Worm (Caenorhabditis elegans) whole organism, young adult: ENCODE results near the gene ndub-8.
A peak's percentile ranks its signal among the peaks of the same experiment; 100 is the strongest.

Experiments used
- C06A6.2 ChIP-seq: fragments of 200-800 bp; sonication (Bioruptor generic); conservative IDR thresholded peaks from 2 replicates; pipeline ENCODE4 v1.3.6; 2022; ENCODE audit warnings: missing genetic modification characterization, missing compliant biosample characterization
- C17E4.6 ChIP-seq: fragments of 200-800 bp; sonication (Bioruptor generic); IDR thresholded peaks from 2 replicates; pipeline ENCODE4 v1.3.6; 2022; ENCODE audit warnings: missing genetic modification reagents, missing genetic modification characterization, missing compliant biosample characterization
- F23B12.7 ChIP-seq: sonication (generic microtip); optimal IDR thresholded peaks from 2 replicates; lab custom pipeline; 2017; ENCODE audit warnings: missing genetic modification characterization, mild to moderate bottlenecking, missing compliant biosample characterization, antibody characterized with exemption, moderate library complexity; ENCODE audit not compliant: insufficient read depth
- F33H1.4 ChIP-seq: fragments of 200-800 bp; sonication (Bioruptor generic); IDR thresholded peaks from 2 replicates; pipeline ENCODE4 v1.3.6; 2022; ENCODE audit warnings: missing genetic modification reagents, missing genetic modification characterization, missing compliant biosample characterization
- T07F8.4 ChIP-seq: sonication (generic microtip); optimal IDR thresholded peaks from 2 replicates; lab custom pipeline; 2016; ENCODE audit warnings: mild to moderate bottlenecking, missing genetic modification characterization, moderate library complexity, missing compliant biosample characterization
- Y53F4B.3 ChIP-seq: fragments of 200-800 bp; sonication (Bioruptor generic); IDR thresholded peaks from 2 replicates; pipeline ENCODE4 v1.3.6; 2022; ENCODE audit warnings: missing genetic modification reagents, missing genetic modification characterization, missing compliant biosample characterization
- akir-1 ChIP-seq: fragments of 200-800 bp; sonication (Bioruptor generic); optimal IDR thresholded peaks from 2 replicates; lab custom pipeline; 2018; ENCODE audit warnings: mild to moderate bottlenecking, missing genetic modification characterization, moderate library complexity, missing compliant biosample characterization
- aptf-3 ChIP-seq: fragments of 200-800 bp; sonication (Bioruptor generic); IDR thresholded peaks from 2 replicates; pipeline ENCODE4 v1.3.6; 2022; ENCODE audit warnings: missing genetic modification characterization, missing compliant biosample characterization
- attf-5 ChIP-seq: fragments of 200-800 bp; sonication (Bioruptor generic); optimal IDR thresholded peaks from 2 replicates; lab custom pipeline; 2018; ENCODE audit warnings: mild to moderate bottlenecking, missing genetic modification characterization, missing compliant biosample characterization
- ceh-40 ChIP-seq: fragments of 200-800 bp; sonication (Bioruptor generic); IDR thresholded peaks from 2 replicates; pipeline ENCODE4 v1.3.6; 2022; ENCODE audit warnings: missing genetic modification characterization, missing compliant biosample characterization
- ceh-91 ChIP-seq: fragments of 200-800 bp; sonication (Bioruptor generic); IDR thresholded peaks from 2 replicates; pipeline ENCODE4 v1.3.6; 2022; ENCODE audit warnings: missing genetic modification reagents, missing genetic modification characterization, missing compliant biosample characterization
- die-1 ChIP-seq: sonication (generic microtip); optimal IDR thresholded peaks from 2 replicates; lab custom pipeline; 2016; ENCODE audit warnings: missing genotype, mild to moderate bottlenecking, missing genetic modification characterization, missing compliant biosample characterization
- dpl-1 ChIP-seq: fragments of 150-350 bp; optimal IDR thresholded peaks from 2 replicates; lab custom pipeline; 2014; ENCODE audit warnings: missing biosample characterization, missing genetic modification reagents, missing genetic modification characterization
- egrh-3 ChIP-seq: fragments of 200-800 bp; sonication (Bioruptor generic); IDR thresholded peaks from 2 replicates; pipeline ENCODE4 v1.3.6; 2022; ENCODE audit warnings: missing genetic modification reagents, missing genetic modification characterization, missing compliant biosample characterization
- gei-17 ChIP-seq: fragments of 200-800 bp; sonication (Bioruptor generic); optimal IDR thresholded peaks from 2 replicates; lab custom pipeline; 2018; ENCODE audit warnings: mild to moderate bottlenecking, missing genetic modification characterization, missing compliant biosample characterization
- him-1 ChIP-seq: sonication (generic microtip); optimal IDR thresholded peaks from 2 replicates; lab custom pipeline; 2016; ENCODE audit warnings: missing genotype, missing genetic modification reagents, missing genetic modification characterization, missing compliant biosample characterization
- hsf-1 ChIP-seq: fragments of 200-800 bp; sonication (Bioruptor generic); IDR thresholded peaks from 2 replicates; pipeline ENCODE4 v1.3.6; 2022; ENCODE audit warnings: missing genetic modification reagents, missing genetic modification characterization, missing compliant biosample characterization
- lag-1 ChIP-seq: fragments of 200-800 bp; sonication (Bioruptor generic); IDR thresholded peaks from 2 replicates; pipeline ENCODE4 v1.3.6; 2022; ENCODE audit warnings: missing genetic modification reagents, missing genetic modification characterization, missing compliant biosample characterization
- lin-26 ChIP-seq: fragments of 200-800 bp; sonication (Bioruptor generic); IDR thresholded peaks from 2 replicates; pipeline ENCODE4 v1.3.6; 2022; ENCODE audit warnings: missing genetic modification reagents, missing genetic modification characterization, missing compliant biosample characterization
- madf-6 ChIP-seq: fragments of 200-800 bp; sonication (Bioruptor generic); IDR thresholded peaks from 2 replicates; pipeline ENCODE4 v1.3.6; 2022; ENCODE audit warnings: missing genetic modification reagents, missing genetic modification characterization, missing compliant biosample characterization
- madf-8 ChIP-seq: fragments of 200-800 bp; sonication (Bioruptor generic); conservative IDR thresholded peaks from 2 replicates; pipeline ENCODE4 v1.3.6; 2022; ENCODE audit warnings: missing genetic modification reagents, missing genetic modification characterization, missing compliant biosample characterization
- nhr-179 ChIP-seq: sonication (generic microtip); optimal IDR thresholded peaks from 2 replicates; lab custom pipeline; 2016; ENCODE audit warnings: mild to moderate bottlenecking, missing genetic modification characterization, missing compliant biosample characterization
- nhr-80 ChIP-seq: sonication (generic microtip); optimal IDR thresholded peaks from 2 replicates; lab custom pipeline; 2016; ENCODE audit warnings: missing genetic modification characterization, missing compliant biosample characterization
- rpc-1 ChIP-seq, 2 experiments: fragments of 150-350 bp in 1 of 2; sonication (generic microtip) in 1 of 2; optimal IDR thresholded peaks; 2 replicates each; lab custom pipeline; 2014 to 2018; ENCODE audit warnings: missing biosample characterization in 1 of 2, missing genetic modification characterization in 1 of 2, missing genetic modification reagents in 1 of 2, missing genotype in 1 of 2
- snpc-3.4 ChIP-seq: sonication (generic microtip); optimal IDR thresholded peaks from 2 replicates; lab custom pipeline; 2017; ENCODE audit warnings: missing genetic modification characterization, mild to moderate bottlenecking, missing compliant biosample characterization, antibody characterized with exemption, moderate library complexity, missing genotype, missing genetic modification reagents
- somi-1 ChIP-seq: fragments of 200-800 bp; sonication (Bioruptor generic); optimal IDR thresholded peaks from 2 replicates; lab custom pipeline; 2018; ENCODE audit warnings: mild to moderate bottlenecking, missing genetic modification characterization, missing compliant biosample characterization
- sptf-2 ChIP-seq: fragments of 200-800 bp; sonication (Bioruptor generic); optimal IDR thresholded peaks from 2 replicates; lab custom pipeline; 2018; ENCODE audit warnings: mild to moderate bottlenecking, missing genetic modification characterization, missing compliant biosample characterization
- xnd-1 ChIP-seq: sonication (generic microtip); optimal IDR thresholded peaks from 2 replicates; lab custom pipeline; 2016; ENCODE audit warnings: missing genotype, missing genetic modification reagents, missing genetic modification characterization, missing compliant biosample characterization
- zfh-2 ChIP-seq: fragments of 200-800 bp; sonication (Bioruptor generic); conservative IDR thresholded peaks from 2 replicates; pipeline ENCODE4 v1.3.6; 2022; ENCODE audit warnings: missing genetic modification reagents, missing genetic modification characterization, missing compliant biosample characterization
- ztf-28 ChIP-seq: fragments of 200-800 bp; sonication (Bioruptor generic); IDR thresholded peaks from 2 replicates; pipeline ENCODE4 v1.3.6; 2022; ENCODE audit warnings: missing genetic modification reagents, missing genetic modification characterization, missing compliant biosample characterization
- ztf-6 ChIP-seq: fragments of 200-800 bp; sonication (Bioruptor generic); IDR thresholded peaks from 2 replicates; pipeline ENCODE4 v1.3.6; 2022; ENCODE audit warnings: missing genetic modification reagents, missing genetic modification characterization, missing compliant biosample characterization

ndub-8 gene

DNA sequence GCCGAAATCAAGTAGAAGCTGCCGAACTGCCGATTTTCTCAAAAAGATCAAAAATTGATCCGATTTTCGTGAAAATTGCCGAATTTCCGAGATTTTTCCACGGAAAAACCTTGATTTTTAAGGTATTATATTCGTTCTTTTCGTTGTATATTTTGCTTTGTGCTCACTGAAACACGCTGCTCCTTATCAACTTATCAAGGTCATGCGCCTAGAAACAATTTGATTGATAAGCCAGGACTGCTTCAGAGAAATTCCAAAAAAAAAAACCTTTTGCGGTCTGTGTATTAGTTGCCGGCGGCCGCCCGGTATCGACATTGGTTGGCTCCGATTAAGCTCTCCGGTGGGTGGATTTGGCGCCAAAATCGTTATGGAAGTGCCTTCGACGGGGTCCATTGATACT lies 10.2 kb upstream of the ndub-8 start:
- TF ChIP-seq dpl-1 (GFP tag; lab: Kevin White, UChicago) = no peak
- TF ChIP-seq nhr-80 (tag; lab: Kevin White, UChicago) = peak; percentile 64
- TF ChIP-seq hsf-1 = no peak

DNA sequence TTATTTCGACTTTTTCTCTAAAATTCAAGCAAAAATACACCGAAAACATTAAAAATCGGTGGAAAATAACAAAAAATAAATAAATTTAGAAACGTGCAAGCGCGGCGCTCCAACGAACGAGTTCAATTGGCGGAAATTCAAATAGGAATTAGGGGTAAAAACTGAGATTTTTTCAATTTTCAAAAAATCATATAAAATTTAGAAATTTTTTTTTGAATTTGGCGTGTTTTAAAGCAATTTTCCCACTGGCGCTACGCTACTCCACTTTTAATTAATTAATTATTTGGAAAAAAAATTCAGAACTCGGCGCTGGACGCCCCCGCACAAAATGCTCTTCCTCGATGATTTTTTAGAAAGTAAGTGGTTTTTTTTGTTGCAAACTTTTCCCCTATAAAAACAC lies 3.1 kb downstream of the ndub-8 start, which contains the start of gene ing-3:
Gene ing-3 (plus strand): TSS at position 301 of the 400 bp plus-strand sequence.
- TF ChIP-seq snpc-3.4 (tag; lab: Kevin White, UChicago) (no peak), ceh-91 (no peak), lag-1 (no peak), madf-8 (GFP tag; lab: Robert Waterston, UW) (no peak), C17E4.6 (GFP tag; lab: Robert Waterston, UW) (no peak), C06A6.2 (GFP tag; lab: Robert Waterston, UW) (no peak), him-1 (tag; lab: Kevin White, UChicago) (no peak), aptf-3 (GFP tag; lab: Robert Waterston, UW) (no peak), rpc-1 (optimal IDR thresholded peaks at IDR 0.05; lab: Kevin White, UChicago) (no peak), rpc-1 (tag; optimal IDR thresholded peaks at IDR 0.05; lab: Kevin White, UChicago) (no peak), lin-26 (GFP tag; lab: Robert Waterston, UW) (no peak), ztf-6 (GFP tag; lab: Robert Waterston, UW) (no peak)
- TF ChIP-seq, all 124 proteins: peak for 0

DNA sequence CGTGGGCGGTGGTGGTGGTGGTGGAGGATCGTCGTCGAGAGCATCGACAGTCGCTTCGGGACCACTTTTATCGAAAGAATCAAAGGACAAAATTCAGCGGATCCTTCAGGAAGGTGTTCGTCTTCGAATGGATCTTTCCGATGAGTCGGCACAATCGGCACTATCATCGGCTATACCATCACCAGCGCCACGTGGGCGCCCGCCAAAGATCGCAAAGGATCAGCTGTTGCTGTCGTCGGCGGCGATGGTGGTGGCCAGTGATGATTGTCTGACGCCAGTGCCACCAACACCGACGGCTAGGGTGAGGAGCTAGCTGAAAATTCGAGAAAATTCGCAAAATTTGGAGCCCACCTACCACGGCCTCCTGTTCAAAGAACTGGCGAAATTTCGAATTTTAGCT lies 5.3 kb downstream of the ndub-8 start:
- TF ChIP-seq zfh-2 (GFP tag; lab: Robert Waterston, UW) (peak; percentile 69), xnd-1 (tag; lab: Kevin White, UChicago) (no peak)

DNA sequence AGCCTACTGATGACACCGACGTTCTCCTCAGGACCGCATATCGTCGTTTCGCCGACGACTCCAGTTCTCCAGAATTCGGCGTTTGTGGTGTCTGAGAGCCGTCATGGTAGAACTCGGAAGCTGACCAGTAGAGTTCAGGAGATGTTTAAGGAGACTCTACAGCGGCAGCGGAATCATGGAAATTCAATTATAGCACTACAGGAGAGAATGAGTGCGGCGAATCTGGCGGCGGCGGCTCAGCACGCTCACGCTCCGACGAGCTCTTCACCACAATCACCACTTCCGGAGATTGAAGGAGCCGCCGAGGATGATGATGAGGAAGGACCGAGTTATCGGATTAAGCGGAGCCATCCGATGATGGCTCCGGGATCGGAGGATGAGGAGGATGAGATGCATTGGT lies 6.9 kb downstream of the ndub-8 start:
- TF ChIP-seq egrh-3 (GFP tag; lab: Robert Waterston, UW) = 0 out of 2 replicates have a peak, but pooled peaks have one; percentile 42
- peak; percentile 77 for TF ChIP-seq zfh-2 (GFP tag; lab: Robert Waterston, UW)
- no peak for TF ChIP-seq Y53F4B.3 (GFP tag; lab: Robert Waterston, UW)

DNA sequence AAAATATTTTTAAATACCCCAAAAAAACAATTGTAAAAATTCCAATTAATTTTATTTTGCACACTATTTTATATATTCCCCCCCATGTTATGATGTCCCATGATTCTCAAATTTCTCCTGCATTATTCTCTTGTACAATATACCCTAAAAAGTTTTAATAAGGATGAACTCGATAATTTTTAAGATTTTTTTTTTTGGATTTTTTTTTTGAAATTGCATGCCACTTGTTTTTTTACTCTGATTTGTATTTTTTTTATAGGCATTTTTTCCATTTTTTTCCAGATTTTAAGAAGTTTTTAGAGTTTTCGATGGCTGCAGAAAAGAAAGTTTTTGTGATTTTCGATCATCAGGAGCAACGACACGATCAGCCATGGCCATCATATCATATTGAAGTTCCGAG lies 9.7 kb downstream of the ndub-8 start, which contains the start of gene hda-10:
Gene hda-10 (plus strand): TSS at position 301 of the 400 bp plus-strand sequence.
- no peak for TF ChIP-seq gei-17 (GFP tag; lab: Kevin White, UChicago)
- no peak for TF ChIP-seq die-1
- 0 out of 2 replicates have a peak, but pooled peaks have one; percentile 6 for TF ChIP-seq madf-6 (GFP tag; lab: Robert Waterston, UW)
- TF ChIP-seq akir-1 (GFP tag; lab: Kevin White, UChicago) = no peak
- TF ChIP-seq attf-5 = no peak
- no peak for TF ChIP-seq F33H1.4 (GFP tag; lab: Robert Waterston, UW)

DNA sequence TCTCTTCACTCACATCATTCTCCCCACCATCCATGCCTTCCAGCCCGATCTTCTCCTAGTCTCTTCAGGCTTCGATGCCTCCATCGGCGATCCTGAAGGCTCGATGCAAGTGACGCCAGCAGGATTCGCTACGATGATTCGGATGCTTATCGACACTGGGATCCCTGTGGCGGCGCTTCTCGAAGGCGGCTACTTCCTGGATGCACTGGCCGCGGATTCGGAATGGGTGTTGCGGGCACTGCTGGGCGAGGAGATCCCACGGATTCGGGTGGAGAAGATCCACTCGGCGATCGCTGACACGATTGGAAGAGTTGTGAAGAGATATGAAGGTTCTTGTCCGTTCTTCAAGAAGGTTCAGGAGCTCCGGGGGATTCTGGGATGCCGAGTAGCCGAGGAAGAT lies 13.8 kb downstream of the ndub-8 start:
- no peak for TF ChIP-seq T07F8.4
- no peak for TF ChIP-seq nhr-179 (tag; lab: Kevin White, UChicago)
- no peak for TF ChIP-seq F33H1.4 (GFP tag; lab: Robert Waterston, UW)
- TF ChIP-seq F23B12.7 (tag; lab: Kevin White, UChicago) = no peak
- peak; percentile 55; the same call in 1 of the 2 replicates for TF ChIP-seq egrh-3 (GFP tag; lab: Robert Waterston, UW)
- TF ChIP-seq ztf-28 (GFP tag; lab: Robert Waterston, UW) = no peak
- peak; percentile 17 for TF ChIP-seq sptf-2 (GFP tag; lab: Kevin White, UChicago)
- TF ChIP-seq ceh-40 (GFP tag; lab: Robert Waterston, UW) = no peak
- no peak for TF ChIP-seq akir-1 (GFP tag; lab: Kevin White, UChicago)
- no peak for TF ChIP-seq somi-1
- peak; percentile 87 for TF ChIP-seq zfh-2 (GFP tag; lab: Robert Waterston, UW)
